Fruit fly (Drosophila melanogaster) whole organism, embryonic: Measurements from ENCODE around the gene Idi.
A peak's percentile ranks its signal among the peaks of the same experiment; 100 is the strongest.

ENCODE experiments used
- Atf-2 ChIP-seq: fragments of 200-800 bp; sonication (Bioruptor generic); optimal IDR thresholded peaks from 2 replicates; lab custom pipeline; 2016; ENCODE audit warnings: missing biosample characterization, missing genetic modification characterization
- Blimp-1 ChIP-seq: fragments of 200-800 bp; sonication (Bioruptor generic); optimal IDR thresholded peaks from 3 replicates; lab custom pipeline; 2018; ENCODE audit warnings: missing biosample characterization, missing genetic modification characterization, mild to moderate bottlenecking, moderate library complexity, missing genetic modification reagents
- CG14860 ChIP-seq: fragments of 200-800 bp; sonication (Bioruptor generic); IDR thresholded peaks from 3 replicates; pipeline ENCODE4 v1.3.6; 2022; ENCODE audit warnings: missing biosample characterization, missing genetic modification characterization; ENCODE audit not compliant: partially characterized antibody
- CG15269 ChIP-seq: fragments of 200-800 bp; sonication (Bioruptor generic); optimal IDR thresholded peaks from 2 replicates; lab custom pipeline; 2018; ENCODE audit warnings: missing biosample characterization, mild to moderate bottlenecking, missing genetic modification characterization, moderate library complexity
- CG16779 ChIP-seq: fragments of 200-800 bp; sonication (Bioruptor generic); IDR thresholded peaks from 2 replicates; pipeline ENCODE4 v1.3.6; 2022; ENCODE audit warnings: missing biosample characterization, missing genetic modification characterization
- CG17359 ChIP-seq: fragments of 200-800 bp; sonication (Bioruptor generic); optimal IDR thresholded peaks from 3 replicates; lab custom pipeline; 2018; ENCODE audit warnings: missing biosample characterization, mild to moderate bottlenecking, missing genetic modification characterization, moderate library complexity
- CG18011 ChIP-seq: fragments of 200-800 bp; sonication (Bioruptor generic); optimal IDR thresholded peaks from 2 replicates; lab custom pipeline; 2017; ENCODE audit warnings: missing biosample characterization, missing genetic modification characterization, mild to moderate bottlenecking, moderate library complexity, missing genotype
- CG18764 ChIP-seq: fragments of 200-800 bp; sonication (Bioruptor generic); optimal IDR thresholded peaks from 3 replicates; lab custom pipeline; 2016; ENCODE audit warnings: missing biosample characterization, missing genetic modification characterization
- CG2116 ChIP-seq: fragments of 200-800 bp; sonication (Bioruptor generic); optimal IDR thresholded peaks from 3 replicates; lab custom pipeline; 2018; ENCODE audit warnings: missing biosample characterization, mild to moderate bottlenecking, missing genetic modification characterization
- CG30403 ChIP-seq: fragments of 200-800 bp; sonication (Bioruptor generic); optimal IDR thresholded peaks from 3 replicates; lab custom pipeline; 2016; ENCODE audit warnings: missing biosample characterization, missing genetic modification characterization
- CG31441 ChIP-seq: fragments of 200-800 bp; sonication (Bioruptor generic); IDR thresholded peaks from 2 replicates; pipeline ENCODE4 v1.3.6; 2022; ENCODE audit warnings: missing biosample characterization, missing genetic modification characterization
- CG32532 ChIP-seq: fragments of 200-800 bp; sonication (Bioruptor generic); IDR thresholded peaks from 2 replicates; pipeline ENCODE4 v1.3.6; 2022; ENCODE audit warnings: missing biosample characterization, missing genetic modification characterization
- CG32772 ChIP-seq: fragments of 200-800 bp; sonication (Bioruptor generic); IDR thresholded peaks from 2 replicates; pipeline ENCODE4 v1.3.6; 2022; ENCODE audit warnings: missing biosample characterization, missing genetic modification characterization
- CG42726 ChIP-seq: fragments of 200-800 bp; sonication (Bioruptor generic); IDR thresholded peaks from 2 replicates; pipeline ENCODE4 v1.3.6; 2022; ENCODE audit warnings: missing biosample characterization, missing genetic modification characterization; ENCODE audit not compliant: partially characterized antibody
- CG4360 ChIP-seq: fragments of 200-800 bp; sonication (Bioruptor generic); IDR thresholded peaks from 2 replicates; pipeline ENCODE4 v1.3.6; 2022; ENCODE audit warnings: missing biosample characterization, missing genetic modification characterization
- CG5180 ChIP-seq: fragments of 200-800 bp; sonication (Bioruptor generic); optimal IDR thresholded peaks from 3 replicates; lab custom pipeline; 2017; ENCODE audit warnings: missing biosample characterization, missing genetic modification characterization, mild to moderate bottlenecking, moderate library complexity, missing genetic modification reagents
- CG6654 ChIP-seq: fragments of 200-800 bp; sonication (Bioruptor generic); optimal IDR thresholded peaks from 2 replicates; lab custom pipeline; 2017; ENCODE audit warnings: missing biosample characterization, mild to moderate bottlenecking, missing genetic modification characterization
- CG6765 ChIP-seq: fragments of 200-800 bp; sonication (Bioruptor generic); optimal IDR thresholded peaks from 3 replicates; lab custom pipeline; 2017; ENCODE audit warnings: missing biosample characterization, mild to moderate bottlenecking, missing genetic modification characterization
- CG7357 ChIP-seq: fragments of 200-800 bp; sonication (Bioruptor generic); IDR thresholded peaks from 3 replicates; pipeline ENCODE4 v1.3.6; 2022; ENCODE audit warnings: missing biosample characterization, missing genetic modification characterization
- CG8281 ChIP-seq: fragments of 200-800 bp; sonication (Bioruptor generic); optimal IDR thresholded peaks from 2 replicates; lab custom pipeline; 2018; ENCODE audit warnings: missing biosample characterization, mild to moderate bottlenecking, missing genetic modification characterization, moderate library complexity
- CkIIα-i1 ChIP-seq: fragments of 200-800 bp; sonication (Bioruptor generic); IDR thresholded peaks from 2 replicates; pipeline ENCODE4 v1.3.6; 2022; ENCODE audit warnings: missing biosample characterization, missing genetic modification characterization
- GATAe ChIP-seq: fragments of 200-800 bp; sonication (Bioruptor generic); conservative IDR thresholded peaks from 2 replicates; pipeline ENCODE4 v1.3.6; 2022; ENCODE audit warnings: missing biosample characterization, missing genetic modification characterization
- Hand ChIP-seq: fragments of 200-800 bp; sonication (Bioruptor generic); optimal IDR thresholded peaks from 2 replicates; lab custom pipeline; 2017; ENCODE audit warnings: mild to moderate bottlenecking, missing biosample characterization, missing genetic modification reagents, missing genetic modification characterization
- NfI ChIP-seq: fragments of 200-800 bp; sonication (Bioruptor generic); optimal IDR thresholded peaks from 3 replicates; lab custom pipeline; 2018; ENCODE audit warnings: missing biosample characterization, mild to moderate bottlenecking, missing genetic modification characterization, moderate library complexity
- PHDP ChIP-seq: fragments of 200-800 bp; sonication (Bioruptor generic); optimal IDR thresholded peaks from 3 replicates; lab custom pipeline; 2018; ENCODE audit warnings: missing biosample characterization, mild to moderate bottlenecking, missing genetic modification characterization, moderate library complexity
- Xbp1 ChIP-seq: fragments of 200-800 bp; sonication (Bioruptor generic); optimal IDR thresholded peaks from 3 replicates; lab custom pipeline; 2016; ENCODE audit warnings: missing biosample characterization, mild to moderate bottlenecking, missing genetic modification characterization
- bab2 ChIP-seq: fragments of 200-800 bp; sonication (Bioruptor generic); optimal IDR thresholded peaks from 2 replicates; lab custom pipeline; 2016; ENCODE audit warnings: missing biosample characterization, missing genetic modification characterization
- bowl ChIP-seq: fragments of 200-800 bp; sonication (Bioruptor generic); IDR thresholded peaks from 2 replicates; pipeline ENCODE4 v1.3.6; 2022; ENCODE audit warnings: missing biosample characterization, missing genetic modification characterization
- bsh ChIP-seq, 2 experiments: fragments of 200-800 bp; sonication (Bioruptor generic); optimal IDR thresholded peaks; 2 replicates each; lab custom pipeline; 2017 to 2018; ENCODE audit warnings: mild to moderate bottlenecking in 2 of 2, missing biosample characterization in 2 of 2, missing genetic modification characterization in 2 of 2, moderate library complexity in 1 of 2
- chif ChIP-seq, 2 experiments: fragments of 200-800 bp; sonication (Bioruptor generic); optimal IDR thresholded peaks; 3 replicates each; lab custom pipeline; 2016; ENCODE audit warnings: missing biosample characterization in 2 of 2, missing genetic modification characterization in 2 of 2
- crc ChIP-seq: fragments of 200-800 bp; sonication (Bioruptor generic); optimal IDR thresholded peaks from 2 replicates; lab custom pipeline; 2016; ENCODE audit warnings: missing biosample characterization, missing genetic modification characterization
- croc ChIP-seq: fragments of 200-800 bp; sonication (Bioruptor generic); conservative IDR thresholded peaks from 3 replicates; pipeline ENCODE4 v1.3.6; 2022; ENCODE audit warnings: missing biosample characterization, missing genetic modification characterization
- danr ChIP-seq: fragments of 200-800 bp; sonication (Bioruptor generic); IDR thresholded peaks from 2 replicates; pipeline ENCODE4 v1.3.6; 2022; ENCODE audit warnings: missing biosample characterization, missing genetic modification characterization
- dmrt99B ChIP-seq: fragments of 200-800 bp; sonication (Bioruptor generic); optimal IDR thresholded peaks from 2 replicates; lab custom pipeline; 2018; ENCODE audit warnings: missing biosample characterization, mild to moderate bottlenecking, missing genetic modification characterization, moderate library complexity
- esg ChIP-seq: fragments of 200-800 bp; sonication (Bioruptor generic); conservative IDR thresholded peaks from 2 replicates; pipeline ENCODE4 v1.3.6; 2022; ENCODE audit warnings: missing biosample characterization, missing genetic modification characterization
- eyg ChIP-seq: fragments of 200-800 bp; sonication (Bioruptor generic); optimal IDR thresholded peaks from 3 replicates; lab custom pipeline; 2016; ENCODE audit warnings: missing biosample characterization, missing genetic modification characterization
- fru ChIP-seq: fragments of >200 bp; optimal IDR thresholded peaks from 2 replicates; lab custom pipeline; 2017
- her ChIP-seq: fragments of 200-800 bp; sonication (Bioruptor generic); optimal IDR thresholded peaks from 2 replicates; lab custom pipeline; 2016; ENCODE audit warnings: missing biosample characterization, missing genetic modification characterization
- hth ChIP-seq: fragments of >200 bp; optimal IDR thresholded peaks from 2 replicates; lab custom pipeline; 2017; ENCODE audit warnings: inconsistent platforms
- lov ChIP-seq, 2 experiments: fragments of 200-800 bp in 1 of 2; fragments of >200 bp in 1 of 2; sonication (Bioruptor generic) in 1 of 2; IDR thresholded peaks in 1 of 2; optimal IDR thresholded peaks in 1 of 2; 2 replicates in 1 of 2; 3 replicates in 1 of 2; pipeline versions ENCODE4 v1.3.6 to Lab custom; 2017 to 2022; ENCODE audit warnings: missing biosample characterization in 1 of 2, missing genetic modification characterization in 1 of 2
- luna ChIP-seq: fragments of 200-800 bp; sonication (Bioruptor generic); optimal IDR thresholded peaks from 2 replicates; lab custom pipeline; 2016; ENCODE audit warnings: missing biosample characterization, missing genetic modification characterization
- otp ChIP-seq: fragments of 200-800 bp; sonication (Bioruptor generic); IDR thresholded peaks from 3 replicates; pipeline ENCODE4, ENCODE4 v1.3.6; 2022; ENCODE audit warnings: missing biosample characterization, missing genetic modification characterization
- run ChIP-seq: fragments of 200-800 bp; sonication (Bioruptor generic); optimal IDR thresholded peaks from 3 replicates; lab custom pipeline; 2018; ENCODE audit warnings: missing biosample characterization, mild to moderate bottlenecking, missing genetic modification characterization
- salm ChIP-seq: fragments of 200-800 bp; sonication (Bioruptor generic); optimal IDR thresholded peaks from 2 replicates; lab custom pipeline; 2018; ENCODE audit warnings: missing biosample characterization, mild to moderate bottlenecking, missing genetic modification characterization
- sd ChIP-seq: fragments of 200-800 bp; sonication (Bioruptor generic); optimal IDR thresholded peaks from 3 replicates; lab custom pipeline; 2018; ENCODE audit warnings: missing biosample characterization, mild to moderate bottlenecking, missing genetic modification characterization, moderate library complexity
- sens-2 ChIP-seq: fragments of 200-800 bp; sonication (Bioruptor generic); IDR thresholded peaks from 2 replicates; pipeline ENCODE4 v1.3.6; 2022; ENCODE audit warnings: missing biosample characterization, missing genetic modification characterization
- seq ChIP-seq: fragments of 200-800 bp; sonication (Bioruptor generic); IDR thresholded peaks from 2 replicates; pipeline ENCODE4 v1.3.6; 2022; ENCODE audit warnings: missing biosample characterization, missing genetic modification characterization
- sr ChIP-seq: fragments of 200-800 bp; sonication (Bioruptor generic); IDR thresholded peaks from 3 replicates; pipeline ENCODE4 v1.3.6; 2022; ENCODE audit warnings: missing biosample characterization, missing genetic modification characterization
- stc ChIP-seq: fragments of 200-800 bp; sonication (Bioruptor generic); IDR thresholded peaks from 2 replicates; pipeline ENCODE4 v1.3.6; 2022; ENCODE audit warnings: missing biosample characterization, missing genetic modification characterization
- sug ChIP-seq: fragments of 200-800 bp; optimal IDR thresholded peaks from 2 replicates; lab custom pipeline; 2019; ENCODE audit warnings: missing biosample characterization, mild to moderate bottlenecking, missing genetic modification characterization, moderate library complexity
- unc-4 ChIP-seq: fragments of 200-800 bp; sonication (Bioruptor generic); IDR thresholded peaks from 2 replicates; pipeline ENCODE4 v1.3.6; 2022; ENCODE audit warnings: missing biosample characterization, missing genetic modification characterization; ENCODE audit not compliant: partially characterized antibody
- wdn ChIP-seq: fragments of 200-800 bp; sonication (Bioruptor generic); IDR thresholded peaks from 2 replicates; pipeline ENCODE4 v1.3.6; 2022; ENCODE audit warnings: missing biosample characterization, missing genetic modification characterization

The Idi gene

dm6 chr3R:21224230-21224629 lies 45.7 kb upstream of the Idi start (continued):
- TF ChIP-seq CG17359 (tag; lab: Kevin White, UChicago): no peak
- no peak for TF ChIP-seq eyg (GFP tag; lab: Kevin White, UChicago)
- no peak for TF ChIP-seq crc
- TF ChIP-seq Hand: no peak
- no peak for TF ChIP-seq CkIIα-i1 (GFP tag; lab: Robert Waterston, UW)
- TF ChIP-seq seq (GFP tag; lab: Robert Waterston, UW): no peak
- peak; percentile 20; the same call in 1 of the 2 replicates for TF ChIP-seq CG16779
- TF ChIP-seq Blimp-1 (GFP tag; lab: Kevin White, UChicago): no peak
- no peak for TF ChIP-seq CG6654 (GFP tag; lab: Kevin White, UChicago)
- no peak for TF ChIP-seq unc-4 (GFP tag; lab: Robert Waterston, UW)
- no peak for TF ChIP-seq CG14860 (GFP tag; lab: Robert Waterston, UW)
- TF ChIP-seq chif (GFP tag; optimal IDR thresholded peaks at IDR 0.05; lab: Kevin White, UChicago): no peak
- no peak for TF ChIP-seq sd
- TF ChIP-seq CG32532: peak; percentile 37; the same call in 1 of the 2 replicates
- no peak for TF ChIP-seq CG5180 (GFP tag; lab: Kevin White, UChicago)
- TF ChIP-seq bab2: no peak
- TF ChIP-seq sug (tag; lab: Kevin White, UChicago): no peak
- no peak for TF ChIP-seq croc (GFP tag; lab: Robert Waterston, UW)
- no peak for TF ChIP-seq her (GFP tag; lab: Kevin White, UChicago)
- TF ChIP-seq dmrt99B: no peak
- no peak for TF ChIP-seq CG8281
- peak; percentile 22 for TF ChIP-seq NfI (GFP tag; lab: Kevin White, UChicago)
- TF ChIP-seq CG6765 (GFP tag; lab: Kevin White, UChicago): no peak
- TF ChIP-seq salm (tag; lab: Kevin White, UChicago): no peak
- TF ChIP-seq sens-2 (GFP tag; lab: Robert Waterston, UW): no peak
- no peak for TF ChIP-seq otp (GFP tag; lab: Robert Waterston, UW)
- TF ChIP-seq CG7357 (GFP tag; lab: Robert Waterston, UW): no peak
- no peak for TF ChIP-seq CG18011 (GFP tag; lab: Kevin White, UChicago)
- no peak for TF ChIP-seq CG18764 (GFP tag; lab: Kevin White, UChicago)
- TF ChIP-seq bowl (GFP tag; lab: Robert Waterston, UW): no peak
- no peak for TF ChIP-seq CG4360 (GFP tag; lab: Robert Waterston, UW)
- no peak for TF ChIP-seq Atf-2 (GFP tag; lab: Kevin White, UChicago)
- TF ChIP-seq CG32772: no peak
- no peak for TF ChIP-seq esg (GFP tag; lab: Robert Waterston, UW)
- no peak for TF ChIP-seq luna (GFP tag; lab: Kevin White, UChicago)
- TF ChIP-seq stc: 0 out of 2 replicates have a peak, but pooled peaks have one; percentile 22
- no peak for TF ChIP-seq CG30403 (GFP tag; lab: Kevin White, UChicago)
- TF ChIP-seq CG2116 (GFP tag; lab: Kevin White, UChicago): no peak
- TF ChIP-seq CG15269 (tag; lab: Kevin White, UChicago): peak; percentile 36
- no peak for TF ChIP-seq bsh (GFP tag; optimal IDR thresholded peaks at IDR 0.05; lab: Kevin White, UChicago)
- no peak for TF ChIP-seq GATAe (GFP tag; lab: Robert Waterston, UW)
- TF ChIP-seq Xbp1 (GFP tag; lab: Kevin White, UChicago): no peak
- no peak for TF ChIP-seq wdn (GFP tag; lab: Robert Waterston, UW)
- TF ChIP-seq run: no peak
- TF ChIP-seq fru (lab: Kevin White, UChicago): no peak
- no peak for TF ChIP-seq danr (GFP tag; lab: Robert Waterston, UW)
- TF ChIP-seq CG31441 (GFP tag; lab: Robert Waterston, UW): no peak
- TF ChIP-seq hth (lab: Kevin White, UChicago): no peak
- no peak for TF ChIP-seq PHDP (tag; lab: Kevin White, UChicago)
- TF ChIP-seq sr (GFP tag; lab: Robert Waterston, UW): peak; percentile 73
- TF ChIP-seq lov (optimal IDR thresholded peaks at IDR 0.05; lab: Kevin White, UChicago): no peak
- no peak for TF ChIP-seq lov (GFP tag; IDR thresholded peaks at IDR 0.05; lab: Robert Waterston, UW)
- no peak for TF ChIP-seq CG42726 (GFP tag; lab: Robert Waterston, UW)
